Fruit fly (Drosophila melanogaster): Measurements from ENCODE around the gene CG31195.

DNA sequence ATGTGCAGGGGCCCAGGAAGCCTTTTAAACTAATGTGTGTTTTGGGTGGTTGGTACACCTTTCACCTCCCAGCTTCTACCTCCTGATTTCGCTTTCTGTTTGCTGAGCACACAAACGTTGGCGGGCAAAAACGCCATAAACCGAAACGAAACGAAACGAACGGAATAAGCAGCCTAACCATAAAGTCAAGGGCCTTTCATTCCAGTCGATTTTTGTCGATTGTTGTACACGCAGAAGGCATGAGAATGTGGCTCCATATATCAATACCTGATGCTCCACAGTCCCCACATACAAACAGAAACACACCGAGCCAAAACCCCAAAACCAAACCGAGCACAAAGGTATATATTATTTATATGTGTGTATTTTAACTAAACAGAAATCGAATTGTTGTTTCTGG is 38.7 kb downstream of the CG31195 start:
- no peak for TF ChIP-seq psq (optimal IDR thresholded peaks at IDR 0.05)
- TF ChIP-seq h (optimal IDR thresholded peaks at IDR 0.05), result no peak

All from Kc167 (cell line).